Worm (Caenorhabditis elegans) whole organism, late embryonic: ENCODE results near the gene sdz-28.
"Not testable (repeated sequence)": the region's sequence is repeated elsewhere in the genome, so short reads cannot be mapped to it uniquely, and the experiment has no call there.

ENCODE experiments used
- Y22D7AL.16 ChIP-seq: sonication (generic microtip); optimal IDR thresholded peaks from 2 replicates; lab custom pipeline; 2016; ENCODE audit warnings: missing genetic modification characterization, missing compliant biosample characterization
- ama-1 ChIP-seq: fragments of 150-350 bp; optimal IDR thresholded peaks from 2 replicates; lab custom pipeline; 2014
- ceh-48 ChIP-seq: sonication (generic microtip); optimal IDR thresholded peaks from 2 replicates; lab custom pipeline; 2016; ENCODE audit warnings: missing genetic modification characterization, inconsistent platforms, missing compliant biosample characterization
- dve-1 ChIP-seq: sonication (generic microtip); optimal IDR thresholded peaks from 2 replicates; lab custom pipeline; 2017; ENCODE audit warnings: antibody characterized with exemption, mild to moderate bottlenecking, missing genetic modification characterization, missing compliant biosample characterization
- elt-2 ChIP-seq: sonication (generic microtip); optimal IDR thresholded peaks from 2 replicates; lab custom pipeline; 2016; ENCODE audit warnings: missing genetic modification reagents, missing genetic modification characterization, missing compliant biosample characterization
- nhr-11 ChIP-seq: fragments of 150-350 bp; optimal IDR thresholded peaks from 2 replicates; lab custom pipeline; 2014; ENCODE audit warnings: missing biosample characterization, missing genetic modification characterization
- odd-2 ChIP-seq: sonication (generic microtip); optimal IDR thresholded peaks from 2 replicates; lab custom pipeline; 2017; ENCODE audit warnings: antibody characterized with exemption, mild to moderate bottlenecking, missing genetic modification characterization, missing compliant biosample characterization
- pha-2 ChIP-seq: sonication (generic microtip); optimal IDR thresholded peaks from 2 replicates; lab custom pipeline; 2017; ENCODE audit warnings: mild to moderate bottlenecking, missing genetic modification characterization, missing compliant biosample characterization
- pha-4 ChIP-seq: fragments of 150-350 bp; optimal IDR thresholded peaks from 2 replicates; lab custom pipeline; 2018; ENCODE audit warnings: missing biosample characterization, missing genetic modification reagents, missing genetic modification characterization
- pqm-1 ChIP-seq: sonication (generic microtip); optimal IDR thresholded peaks from 2 replicates; lab custom pipeline; 2016; ENCODE audit warnings: missing genetic modification characterization, missing compliant biosample characterization
- sdc-2 ChIP-seq: sonication (generic microtip); optimal IDR thresholded peaks from 2 replicates; lab custom pipeline; 2016; ENCODE audit warnings: missing genotype, missing genetic modification characterization, missing compliant biosample characterization
- sox-2 ChIP-seq: fragments of 200-800 bp; sonication (Bioruptor generic); IDR thresholded peaks from 2 replicates; pipeline ENCODE4 v1.3.6; 2022; ENCODE audit warnings: missing genetic modification reagents, missing genetic modification characterization, missing compliant biosample characterization
- tbx-2 ChIP-seq: sonication (generic microtip); optimal IDR thresholded peaks from 2 replicates; lab custom pipeline; 2016; ENCODE audit warnings: missing genetic modification characterization, missing compliant biosample characterization
- tbx-7 ChIP-seq: sonication (generic microtip); optimal IDR thresholded peaks from 2 replicates; lab custom pipeline; 2016; ENCODE audit warnings: missing genotype, missing genetic modification characterization, missing compliant biosample characterization

- not testable (repeated sequence) for TF ChIP-seq Y22D7AL.16 (tag; lab: Kevin White, UChicago); ama-1 (lab: Kevin White, UChicago); pha-2 (tag; lab: Kevin White, UChicago); sdc-2 (tag; lab: Kevin White, UChicago); tbx-2 (tag; lab: Kevin White, UChicago); sox-2; elt-2 (tag; lab: Kevin White, UChicago); nhr-11 (tag; lab: Kevin White, UChicago); odd-2 (tag; lab: Kevin White, UChicago); pqm-1 (tag; lab: Kevin White, UChicago); ceh-48; dve-1 (tag; lab: Kevin White, UChicago); pha-4 (tag; lab: Kevin White, UChicago); tbx-7 (tag; lab: Kevin White, UChicago)
Observed at ce11 chrII:2163370-2163882, 32.6 kb downstream of the sdz-28 start, which contains the start of gene C33C12.11.
